Worm (Caenorhabditis elegans): ENCODE data around the gene cyp-13A3.

DNA sequence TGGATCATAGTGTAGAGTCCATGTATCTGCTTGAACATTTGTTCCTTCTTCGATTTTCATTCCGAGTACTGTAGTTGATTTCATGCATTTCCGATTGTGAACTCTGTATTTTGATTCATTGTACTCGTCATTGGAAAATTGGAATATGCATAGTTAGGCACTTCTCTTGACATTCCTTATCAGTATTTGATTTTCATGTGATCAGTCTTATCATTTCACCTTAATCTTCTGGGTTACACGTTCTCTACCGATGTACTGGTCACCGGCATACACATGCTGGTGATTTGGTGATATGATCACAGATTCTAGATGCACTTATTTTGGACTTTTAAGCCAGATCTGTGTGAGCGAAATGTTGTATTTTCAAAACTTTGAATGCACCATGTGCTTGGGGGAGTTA, 1.9 kb downstream of the cyp-13A3 start:
- TF ChIP-seq ama-1 (optimal IDR thresholded peaks at IDR 0.05), result no peak
- TF ChIP-seq sea-1 (GFP tag; conservative IDR thresholded peaks at IDR 0.05), result no peak
- TF ChIP-seq pes-1 (GFP tag; IDR thresholded peaks at IDR 0.05), result no peak
- no peak for TF ChIP-seq tbx-37 (GFP tag; conservative IDR thresholded peaks at IDR 0.05)
- no peak for TF ChIP-seq hnd-1 (tag; optimal IDR thresholded peaks at IDR 0.05)
- no peak for TF ChIP-seq flt-1 (GFP tag; IDR thresholded peaks at IDR 0.05)

All from whole organism, early embryonic.